Fruit fly (Drosophila melanogaster) whole organism, embryonic: ENCODE measurements around the gene CG10470.
A peak's percentile ranks its signal among the peaks of the same experiment; 100 is the strongest.

Source experiments
- ATbp ChIP-seq: fragments of 200-800 bp; sonication (Bioruptor generic); optimal IDR thresholded peaks from 2 replicates; lab custom pipeline; 2017; ENCODE audit warnings: missing biosample characterization, mild to moderate bottlenecking, missing genetic modification characterization, missing genetic modification reagents
- Abd-B ChIP-seq: fragments of 200-800 bp; sonication (Bioruptor generic); optimal IDR thresholded peaks from 2 replicates; lab custom pipeline; 2018; ENCODE audit warnings: missing biosample characterization, mild to moderate bottlenecking, missing genetic modification characterization, moderate library complexity
- B-H2 ChIP-seq: fragments of 200-800 bp; sonication (Bioruptor generic); optimal IDR thresholded peaks from 2 replicates; lab custom pipeline; 2018; ENCODE audit warnings: missing biosample characterization, mild to moderate bottlenecking, missing genetic modification characterization
- CG10979 ChIP-seq: fragments of 200-800 bp; sonication (Bioruptor generic); optimal IDR thresholded peaks from 2 replicates; lab custom pipeline; 2018; ENCODE audit warnings: missing biosample characterization, mild to moderate bottlenecking, missing genetic modification characterization, moderate library complexity
- CG11085 ChIP-seq: fragments of 200-800 bp; sonication (Bioruptor generic); IDR thresholded peaks from 2 replicates; pipeline ENCODE4 v1.3.6; 2022; ENCODE audit warnings: missing biosample characterization, missing genetic modification characterization
- CG12219 ChIP-seq: fragments of 200-800 bp; sonication (Bioruptor generic); optimal IDR thresholded peaks from 3 replicates; lab custom pipeline; 2018; ENCODE audit warnings: missing biosample characterization, mild to moderate bottlenecking, missing genetic modification characterization
- CG12299 ChIP-seq: fragments of 200-800 bp; sonication (Bioruptor generic); optimal IDR thresholded peaks from 2 replicates; lab custom pipeline; 2018; ENCODE audit warnings: missing biosample characterization, mild to moderate bottlenecking, missing genetic modification characterization
- CG12769 ChIP-seq: fragments of 200-800 bp; sonication (Bioruptor generic); optimal IDR thresholded peaks from 2 replicates; lab custom pipeline; 2019; ENCODE audit warnings: missing biosample characterization, mild to moderate bottlenecking, missing genetic modification characterization, moderate library complexity
- CG13424 ChIP-seq: fragments of 200-800 bp; sonication (Bioruptor generic); optimal IDR thresholded peaks from 2 replicates; lab custom pipeline; 2019; ENCODE audit warnings: missing biosample characterization, mild to moderate bottlenecking, missing genetic modification characterization, moderate library complexity
- CG13894 ChIP-seq: fragments of 200-800 bp; sonication (Bioruptor generic); optimal IDR thresholded peaks from 3 replicates; lab custom pipeline; 2018; ENCODE audit warnings: missing biosample characterization, mild to moderate bottlenecking, missing genetic modification characterization, moderate library complexity
- CG17186 ChIP-seq: fragments of 200-800 bp; sonication (Bioruptor generic); optimal IDR thresholded peaks from 3 replicates; lab custom pipeline; 2017; ENCODE audit warnings: missing biosample characterization, missing genetic modification reagents, missing genetic modification characterization
- CG17612 ChIP-seq: fragments of 200-800 bp; sonication (Bioruptor generic); IDR thresholded peaks from 2 replicates; pipeline ENCODE4 v1.3.6; 2022; ENCODE audit warnings: missing biosample characterization, missing genetic modification characterization
- CG18011 ChIP-seq: fragments of 200-800 bp; sonication (Bioruptor generic); optimal IDR thresholded peaks from 2 replicates; lab custom pipeline; 2017; ENCODE audit warnings: missing biosample characterization, missing genetic modification characterization, mild to moderate bottlenecking, moderate library complexity, missing genotype
- CG18764 ChIP-seq: fragments of 200-800 bp; sonication (Bioruptor generic); optimal IDR thresholded peaks from 3 replicates; lab custom pipeline; 2016; ENCODE audit warnings: missing biosample characterization, missing genetic modification characterization
- CG2875 ChIP-seq: fragments of 200-800 bp; sonication (Bioruptor generic); optimal IDR thresholded peaks from 2 replicates; lab custom pipeline; 2017; ENCODE audit warnings: missing biosample characterization, mild to moderate bottlenecking, missing genetic modification characterization, missing genetic modification reagents
- CG34376 ChIP-seq: fragments of 200-800 bp; sonication (Bioruptor generic); optimal IDR thresholded peaks from 2 replicates; lab custom pipeline; 2018; ENCODE audit warnings: missing biosample characterization, mild to moderate bottlenecking, missing genetic modification characterization
- CG3838 ChIP-seq: fragments of 200-800 bp; sonication (Bioruptor generic); optimal IDR thresholded peaks from 3 replicates; lab custom pipeline; 2016; ENCODE audit warnings: missing biosample characterization, missing genetic modification characterization
- CG3847 ChIP-seq: fragments of 200-800 bp; sonication (Bioruptor generic); IDR thresholded peaks from 2 replicates; pipeline ENCODE4 v1.3.6; 2022; ENCODE audit warnings: missing biosample characterization, missing genetic modification characterization
- CG3995 ChIP-seq: fragments of 200-800 bp; sonication (Bioruptor generic); optimal IDR thresholded peaks from 3 replicates; lab custom pipeline; 2016; ENCODE audit warnings: missing biosample characterization, missing genetic modification characterization
- CG6272 ChIP-seq: fragments of 200-800 bp; sonication (Bioruptor generic); IDR thresholded peaks from 2 replicates; pipeline ENCODE4 v1.3.6; 2022; ENCODE audit warnings: missing biosample characterization, missing genetic modification characterization
- CG7745 ChIP-seq: fragments of 200-800 bp; sonication (Bioruptor generic); optimal IDR thresholded peaks from 2 replicates; lab custom pipeline; 2018; ENCODE audit warnings: missing biosample characterization, mild to moderate bottlenecking, missing genetic modification characterization, moderate library complexity
- CG8089 ChIP-seq: fragments of 200-800 bp; sonication (Bioruptor generic); optimal IDR thresholded peaks from 3 replicates; lab custom pipeline; 2016; ENCODE audit warnings: missing biosample characterization, missing genetic modification characterization
- CG8281 ChIP-seq: fragments of 200-800 bp; sonication (Bioruptor generic); optimal IDR thresholded peaks from 2 replicates; lab custom pipeline; 2018; ENCODE audit warnings: missing biosample characterization, mild to moderate bottlenecking, missing genetic modification characterization, moderate library complexity
- CG8765 ChIP-seq: fragments of 200-800 bp; sonication (Bioruptor generic); IDR thresholded peaks from 2 replicates; pipeline ENCODE4 v1.3.6; 2022; ENCODE audit warnings: missing biosample characterization, missing genetic modification characterization
- CG9609 ChIP-seq: fragments of 200-800 bp; sonication (Bioruptor generic); optimal IDR thresholded peaks from 3 replicates; lab custom pipeline; 2016; ENCODE audit warnings: missing biosample characterization, missing genetic modification characterization
- CkIIα-i1 ChIP-seq: fragments of 200-800 bp; sonication (Bioruptor generic); IDR thresholded peaks from 2 replicates; pipeline ENCODE4 v1.3.6; 2022; ENCODE audit warnings: missing biosample characterization, missing genetic modification characterization
- Dll ChIP-seq: fragments of 200-800 bp; sonication (Bioruptor generic); IDR thresholded peaks from 4 replicates; pipeline ENCODE4 v1.3.6; 2022; ENCODE audit warnings: missing biosample characterization, missing genetic modification characterization; ENCODE audit not compliant: partially characterized antibody
- Drgx ChIP-seq: fragments of 200-800 bp; sonication (Bioruptor generic); IDR thresholded peaks from 2 replicates; pipeline ENCODE4 v1.3.6; 2022; ENCODE audit warnings: missing biosample characterization, missing genetic modification characterization
- E2f1 ChIP-seq: fragments of 200-800 bp; sonication (Bioruptor generic); IDR thresholded peaks from 2 replicates; pipeline ENCODE4 v1.3.6; 2022; ENCODE audit warnings: missing biosample characterization, missing genetic modification characterization
- HLH54F ChIP-seq: fragments of 200-800 bp; sonication (Bioruptor generic); optimal IDR thresholded peaks from 3 replicates; lab custom pipeline; 2016; ENCODE audit warnings: missing biosample characterization, missing genetic modification characterization
- MESR4 ChIP-seq: fragments of 200-800 bp; sonication (Bioruptor generic); optimal IDR thresholded peaks from 2 replicates; lab custom pipeline; 2018; ENCODE audit warnings: missing biosample characterization, mild to moderate bottlenecking, missing genetic modification characterization, moderate library complexity
- NfI ChIP-seq: fragments of 200-800 bp; sonication (Bioruptor generic); optimal IDR thresholded peaks from 3 replicates; lab custom pipeline; 2018; ENCODE audit warnings: missing biosample characterization, mild to moderate bottlenecking, missing genetic modification characterization, moderate library complexity
- Pdp1 ChIP-seq, 2 experiments: fragments of 200-800 bp; sonication (Bioruptor generic); optimal IDR thresholded peaks; 3 replicates each; lab custom pipeline; 2016; ENCODE audit warnings: missing biosample characterization in 2 of 2, missing genetic modification characterization in 2 of 2, mild to moderate bottlenecking in 1 of 2, moderate library complexity in 1 of 2
- Sin3A ChIP-seq: fragments of >200 bp; optimal IDR thresholded peaks from 2 replicates; lab custom pipeline; 2018
- ap ChIP-seq: fragments of 200-800 bp; sonication (Bioruptor generic); IDR thresholded peaks from 2 replicates; pipeline ENCODE4 v1.3.6; 2022; ENCODE audit warnings: missing biosample characterization, missing genetic modification characterization
- ara ChIP-seq: fragments of 200-800 bp; sonication (Bioruptor generic); IDR thresholded peaks from 2 replicates; pipeline ENCODE4 v1.3.6; 2022; ENCODE audit warnings: missing biosample characterization, missing genetic modification characterization
- bbx ChIP-seq: fragments of 200-800 bp; sonication (Bioruptor generic); IDR thresholded peaks from 2 replicates; pipeline ENCODE4 v1.3.6; 2022; ENCODE audit warnings: missing biosample characterization, missing genetic modification characterization; ENCODE audit not compliant: partially characterized antibody
- cg ChIP-seq: fragments of 200-800 bp; sonication (Bioruptor generic); optimal IDR thresholded peaks from 3 replicates; lab custom pipeline; 2019; ENCODE audit warnings: missing biosample characterization, mild to moderate bottlenecking, missing genetic modification characterization, moderate library complexity
- ci ChIP-seq: fragments of 200-800 bp; sonication (Bioruptor generic); IDR thresholded peaks from 3 replicates; pipeline ENCODE4 v1.3.6; 2022; ENCODE audit warnings: missing biosample characterization, missing genetic modification characterization
- esg ChIP-seq: fragments of 200-800 bp; sonication (Bioruptor generic); conservative IDR thresholded peaks from 2 replicates; pipeline ENCODE4 v1.3.6; 2022; ENCODE audit warnings: missing biosample characterization, missing genetic modification characterization
- eyg ChIP-seq: fragments of 200-800 bp; sonication (Bioruptor generic); optimal IDR thresholded peaks from 3 replicates; lab custom pipeline; 2016; ENCODE audit warnings: missing biosample characterization, missing genetic modification characterization
- ftz-f1 ChIP-seq: fragments of 200-800 bp; sonication (Bioruptor generic); optimal IDR thresholded peaks from 2 replicates; lab custom pipeline; 2016; ENCODE audit warnings: missing biosample characterization, missing genetic modification characterization
- gcm2 ChIP-seq: fragments of 200-800 bp; sonication (Bioruptor generic); optimal IDR thresholded peaks from 2 replicates; lab custom pipeline; 2016; ENCODE audit warnings: missing biosample characterization, missing genetic modification characterization
- hb ChIP-seq: fragments of 200-800 bp; sonication (Bioruptor generic); IDR thresholded peaks from 3 replicates; pipeline ENCODE4 v1.3.6; 2022; ENCODE audit warnings: missing biosample characterization, missing genetic modification characterization; ENCODE audit not compliant: partially characterized antibody
- mam ChIP-seq: fragments of 200-800 bp; sonication (Bioruptor generic); optimal IDR thresholded peaks from 3 replicates; lab custom pipeline; 2016; ENCODE audit warnings: missing biosample characterization, missing genetic modification characterization
- onecut ChIP-seq: fragments of 200-800 bp; sonication (Bioruptor generic); IDR thresholded peaks from 2 replicates; pipeline ENCODE4 v1.3.6; 2022; ENCODE audit warnings: missing biosample characterization, missing genetic modification characterization
- org-1 ChIP-seq: fragments of 200-800 bp; sonication (Bioruptor generic); optimal IDR thresholded peaks from 2 replicates; lab custom pipeline; 2017; ENCODE audit warnings: missing biosample characterization, missing genetic modification characterization
- sd ChIP-seq: fragments of 200-800 bp; sonication (Bioruptor generic); optimal IDR thresholded peaks from 3 replicates; lab custom pipeline; 2018; ENCODE audit warnings: missing biosample characterization, mild to moderate bottlenecking, missing genetic modification characterization, moderate library complexity
- sima ChIP-seq: fragments of 200-800 bp; sonication (Bioruptor generic); optimal IDR thresholded peaks from 2 replicates; lab custom pipeline; 2016; ENCODE audit warnings: missing biosample characterization, missing genetic modification characterization
- so ChIP-seq: fragments of 200-800 bp; sonication (Bioruptor generic); IDR thresholded peaks from 3 replicates; pipeline ENCODE4 v1.3.6; 2022; ENCODE audit warnings: missing biosample characterization, missing genetic modification characterization
- vvl ChIP-seq: fragments of 200-800 bp; sonication (Bioruptor generic); IDR thresholded peaks from 2 replicates; pipeline ENCODE4 v1.3.6; 2022; ENCODE audit warnings: missing biosample characterization, missing genetic modification characterization

CG10470 gene

DNA sequence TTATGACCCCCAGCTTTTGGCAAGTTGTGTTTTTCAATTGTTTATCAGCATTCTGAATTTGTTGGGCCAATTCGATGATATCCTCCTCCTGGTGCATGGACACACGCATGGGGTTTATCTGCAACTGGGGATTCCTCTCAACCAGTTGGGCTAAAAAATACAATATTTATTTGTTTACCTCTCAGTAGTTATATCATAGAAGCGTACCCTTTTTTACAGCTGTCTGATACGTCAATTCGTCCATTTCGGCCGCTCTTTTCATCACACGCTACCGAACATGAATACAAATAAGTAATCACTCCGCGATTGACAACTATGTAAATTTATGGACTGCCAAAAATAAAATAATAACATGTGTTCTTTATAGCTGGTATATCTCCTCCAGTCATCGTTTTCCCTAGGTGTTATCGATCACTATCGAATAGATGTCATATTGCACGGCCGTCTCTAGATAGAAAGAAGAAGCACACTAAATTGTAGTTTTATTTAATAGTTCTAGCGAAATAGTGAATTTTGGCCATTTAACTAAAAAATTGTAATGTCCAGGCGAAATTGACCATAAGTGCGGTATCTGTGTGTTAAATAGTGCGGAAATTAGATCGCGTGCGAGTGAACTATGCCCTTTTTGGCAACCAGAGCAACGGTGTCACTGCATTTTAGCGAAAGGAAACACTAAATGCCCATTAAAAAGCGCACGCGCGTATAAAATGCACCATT, 14.5 kb upstream of the CG10470 start, which contains the start of the genes mib2 and CG31800 (continued):
- TF ChIP-seq vvl (GFP tag; lab: Robert Waterston, UW) (peak; percentile 8; the same call in 1 of the 2 replicates), ATbp (GFP tag; lab: Kevin White, UChicago) (no peak), CG13424 (tag; lab: Kevin White, UChicago) (peak; percentile 2), CG6272 (no peak), esg (GFP tag; lab: Robert Waterston, UW) (no peak), E2f1 (GFP tag; lab: Robert Waterston, UW) (no peak), eyg (GFP tag; lab: Kevin White, UChicago) (no peak), HLH54F (no peak), mam (GFP tag; lab: Kevin White, UChicago) (no peak), Dll (peak; percentile 83), CG8765 (no peak), CG17612 (GFP tag; lab: Robert Waterston, UW) (no peak), cg (GFP tag; lab: Kevin White, UChicago) (no peak), bbx (GFP tag; lab: Robert Waterston, UW) (peak; percentile 91), CG8089 (GFP tag; lab: Kevin White, UChicago) (no peak), CG18764 (no peak), CG13894 (tag; lab: Kevin White, UChicago) (peak; percentile 1), so (GFP tag; lab: Robert Waterston, UW) (no peak), hb (GFP tag; lab: Robert Waterston, UW) (peak; percentile 77; the same call in 2 of the 3 replicates), NfI (GFP tag; lab: Kevin White, UChicago) (no peak), Drgx (GFP tag; lab: Robert Waterston, UW) (no peak), CG34376 (GFP tag; lab: Kevin White, UChicago) (no peak), org-1 (no peak), CG12769 (no peak), CG8281 (no peak), CG9609 (no peak), Sin3A (lab: Kevin White, UChicago) (peak; percentile 12), Abd-B (GFP tag; lab: Kevin White, UChicago) (peak; percentile 37), CG2875 (GFP tag; lab: Kevin White, UChicago) (no peak), Pdp1 (GFP tag; optimal IDR thresholded peaks at IDR 0.05; lab: Kevin White, UChicago) (peak in 1 of 2 experiments; percentile 77), CG11085 (GFP tag; lab: Robert Waterston, UW) (no peak), CG12219 (GFP tag; lab: Kevin White, UChicago) (no peak), CG3847 (GFP tag; lab: Robert Waterston, UW) (no peak), CG12299 (tag; lab: Kevin White, UChicago) (no peak), CG18011 (no peak), B-H2 (GFP tag; lab: Kevin White, UChicago) (no peak), ara (GFP tag; lab: Robert Waterston, UW) (no peak), gcm2 (GFP tag; lab: Kevin White, UChicago) (no peak), ftz-f1 (no peak), CG17186 (no peak), CG3838 (GFP tag; lab: Kevin White, UChicago) (no peak), ap (GFP tag; lab: Robert Waterston, UW) (no peak), CG7745 (tag; lab: Kevin White, UChicago) (no peak), sd (tag; lab: Kevin White, UChicago) (no peak), CG3995 (GFP tag; lab: Kevin White, UChicago) (peak; percentile 48), CG10979 (tag; lab: Kevin White, UChicago) (no peak), sima (GFP tag; lab: Kevin White, UChicago) (no peak), ci (GFP tag; lab: Robert Waterston, UW) (no peak), onecut (no peak), MESR4 (GFP tag; lab: Kevin White, UChicago) (peak; percentile 79), CkIIα-i1 (no peak)
